Fruit fly (Drosophila melanogaster): ENCODE results near the gene Gbeta5.

The Gbeta5 gene

DNA sequence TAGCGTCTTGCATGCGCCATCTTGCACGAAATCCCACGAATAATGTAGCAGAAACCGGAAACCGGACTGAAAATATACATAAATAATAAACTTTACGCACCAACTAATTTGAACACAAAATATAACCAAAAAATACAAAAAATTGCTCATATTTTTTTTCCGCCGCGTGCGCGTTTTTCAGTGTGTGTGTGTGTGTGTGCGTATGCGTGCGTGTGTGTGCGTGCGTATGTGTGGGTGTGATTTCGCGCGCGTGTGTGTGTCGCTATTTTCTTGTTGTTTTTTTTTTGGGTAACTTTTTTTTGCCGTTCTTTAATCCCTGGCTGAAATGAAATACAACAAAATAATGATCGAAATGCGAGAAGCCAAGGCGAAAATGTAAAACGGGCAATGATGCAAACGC, 26.9 kb upstream of the Gbeta5 start:
- TF ChIP-seq Sox102F (GFP tag; optimal IDR thresholded peaks at IDR 0.05), result no peak
- TF ChIP-seq ss (GFP tag; optimal IDR thresholded peaks at IDR 0.05), result no peak
- no peak for TF ChIP-seq cyc (GFP tag; optimal IDR thresholded peaks at IDR 0.05)
- TF ChIP-seq Sox15 (GFP tag; optimal IDR thresholded peaks at IDR 0.05), result no peak
- TF ChIP-seq CG7368 (GFP tag; optimal IDR thresholded peaks at IDR 0.05), result no peak
- no peak for TF ChIP-seq salr (GFP tag; optimal IDR thresholded peaks at IDR 0.05)
- TF ChIP-seq svp (GFP tag), result no peak
- TF ChIP-seq CG8319 (GFP tag; optimal IDR thresholded peaks at IDR 0.05), result no peak
- TF ChIP-seq eg (GFP tag; IDR thresholded peaks at IDR 0.05), result no peak
- no peak for TF ChIP-seq CG34406 (GFP tag; optimal IDR thresholded peaks at IDR 0.05)
- no peak for TF ChIP-seq Eip75B (GFP tag; optimal IDR thresholded peaks at IDR 0.05)
- TF ChIP-seq lz (GFP tag; optimal IDR thresholded peaks at IDR 0.05), result no peak
- no peak for TF ChIP-seq CG6163 (GFP tag; IDR thresholded peaks at IDR 0.05)
- TF ChIP-seq CG6276 (GFP tag; optimal IDR thresholded peaks at IDR 0.05), result no peak
- no peak for TF ChIP-seq CG11902 (GFP tag; optimal IDR thresholded peaks at IDR 0.05)
- no peak for TF ChIP-seq Lpt (GFP tag; optimal IDR thresholded peaks at IDR 0.05)

DNA sequence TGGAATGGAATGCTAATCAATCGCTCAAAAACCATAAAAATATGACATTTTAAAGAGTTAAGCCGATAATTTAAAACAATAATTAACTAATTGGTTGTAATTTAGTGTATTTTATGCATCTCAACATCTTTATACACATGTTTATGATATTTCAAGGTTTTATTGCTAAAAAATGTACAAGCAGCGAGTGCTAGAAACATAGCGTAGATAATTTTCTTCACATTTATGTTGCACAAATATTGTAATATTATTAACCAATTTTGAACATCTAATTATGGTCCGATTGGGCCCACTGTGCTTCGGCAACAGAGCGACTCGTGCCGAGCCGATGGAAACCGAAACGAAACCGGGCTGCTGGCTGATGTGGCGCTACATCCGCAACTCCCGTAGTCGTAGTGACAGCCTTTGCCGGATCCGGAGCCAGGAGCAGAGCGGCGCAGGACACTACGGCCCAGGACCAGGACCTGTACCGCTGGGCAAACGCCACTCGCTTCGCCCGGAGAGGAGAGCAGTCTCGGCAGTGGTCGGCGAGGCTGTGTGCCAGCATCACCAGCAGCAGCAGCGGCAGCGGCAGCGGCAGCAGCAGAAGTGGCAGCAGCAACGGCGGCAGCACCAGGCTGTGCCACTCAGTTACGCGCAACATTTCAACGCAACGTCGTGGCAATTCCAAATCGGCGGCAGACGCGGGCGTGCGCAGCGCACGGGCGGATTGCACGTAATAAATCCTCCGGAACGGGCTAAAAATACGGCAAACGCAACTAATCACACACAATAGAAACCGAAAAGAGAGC, 26.3 kb upstream of the Gbeta5 start, which contains the start of gene sdt:
sdt (plus strand) TSS at position 385 of the 791 bp plus-strand sequence.
- TF ChIP-seq CG32006 (GFP tag; optimal IDR thresholded peaks at IDR 0.05) (peak; percentile 42), ss (GFP tag; optimal IDR thresholded peaks at IDR 0.05) (peak in 1 of 2 experiments; percentile 48), net (GFP tag; optimal IDR thresholded peaks at IDR 0.05) (peak; percentile 11), CG6163 (GFP tag; IDR thresholded peaks at IDR 0.05) (no peak), svp (GFP tag) (peak; percentile 70), CG16779 (tag; optimal IDR thresholded peaks at IDR 0.05) (no peak), dsx (GFP tag; optimal IDR thresholded peaks at IDR 0.05; ENCODE audit: poor library complexity, severe bottlenecking) (peak; percentile 10), Eip78C (GFP tag) (peak; percentile 75)

DNA sequence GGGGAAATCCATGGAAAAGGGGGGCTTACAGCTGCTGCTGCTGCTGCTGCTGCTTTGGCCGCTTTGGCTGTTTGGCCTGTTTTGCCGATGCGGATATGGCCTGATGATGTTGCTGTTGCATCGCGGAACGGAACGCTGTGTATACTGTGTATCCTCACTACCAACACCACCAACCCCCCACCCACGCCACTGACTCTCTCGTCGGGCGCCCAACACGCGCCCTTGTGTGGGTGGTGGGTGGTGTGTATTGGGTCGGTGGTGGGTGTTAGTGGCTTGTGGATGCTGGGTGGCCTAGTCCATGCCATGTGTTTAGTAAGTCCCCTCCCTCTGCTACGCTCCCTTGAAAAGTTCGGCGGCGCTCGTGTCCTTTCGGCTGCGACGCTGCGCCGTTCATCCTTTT, 25.7 kb upstream of the Gbeta5 start:
- TF ChIP-seq fd85E (GFP tag; optimal IDR thresholded peaks at IDR 0.05), result no peak
- no peak for TF ChIP-seq Sox14 (GFP tag; optimal IDR thresholded peaks at IDR 0.05)
- TF ChIP-seq Sox15 (GFP tag; optimal IDR thresholded peaks at IDR 0.05), result no peak
- TF ChIP-seq Hr39 (GFP tag; optimal IDR thresholded peaks at IDR 0.05), result no peak
- no peak for TF ChIP-seq CG1621 (tag; optimal IDR thresholded peaks at IDR 0.05)
- TF ChIP-seq CG7368 (GFP tag; optimal IDR thresholded peaks at IDR 0.05), result peak; percentile 65
- TF ChIP-seq Ets21C (GFP tag; optimal IDR thresholded peaks at IDR 0.05), result no peak

DNA sequence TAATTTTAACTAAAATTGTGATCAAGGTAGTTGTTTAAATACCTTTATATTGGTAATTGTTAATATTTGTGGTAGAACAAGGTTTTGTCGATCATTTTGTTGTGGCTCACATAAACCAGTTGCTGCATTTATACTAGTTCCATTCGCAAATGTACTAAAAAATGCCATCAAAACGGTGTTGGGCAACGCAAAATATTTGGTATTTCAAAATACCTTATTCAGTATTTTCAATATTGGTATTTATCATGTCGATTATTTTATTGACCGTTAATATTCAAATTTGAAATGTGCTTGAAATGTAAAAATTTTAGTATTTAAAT, 24.9 kb upstream of the Gbeta5 start, which contains the start of gene slpr:
slpr (minus strand) TSS at position 156 of the 320 bp plus-strand sequence.
- TF ChIP-seq CG10631 (GFP tag; optimal IDR thresholded peaks at IDR 0.05) (no peak), CG6792 (GFP tag; optimal IDR thresholded peaks at IDR 0.05) (no peak), Hr4 (GFP tag; optimal IDR thresholded peaks at IDR 0.05) (no peak), Eip93F (GFP tag; optimal IDR thresholded peaks at IDR 0.05) (no peak), svp (GFP tag) (peak; percentile 60)

DNA sequence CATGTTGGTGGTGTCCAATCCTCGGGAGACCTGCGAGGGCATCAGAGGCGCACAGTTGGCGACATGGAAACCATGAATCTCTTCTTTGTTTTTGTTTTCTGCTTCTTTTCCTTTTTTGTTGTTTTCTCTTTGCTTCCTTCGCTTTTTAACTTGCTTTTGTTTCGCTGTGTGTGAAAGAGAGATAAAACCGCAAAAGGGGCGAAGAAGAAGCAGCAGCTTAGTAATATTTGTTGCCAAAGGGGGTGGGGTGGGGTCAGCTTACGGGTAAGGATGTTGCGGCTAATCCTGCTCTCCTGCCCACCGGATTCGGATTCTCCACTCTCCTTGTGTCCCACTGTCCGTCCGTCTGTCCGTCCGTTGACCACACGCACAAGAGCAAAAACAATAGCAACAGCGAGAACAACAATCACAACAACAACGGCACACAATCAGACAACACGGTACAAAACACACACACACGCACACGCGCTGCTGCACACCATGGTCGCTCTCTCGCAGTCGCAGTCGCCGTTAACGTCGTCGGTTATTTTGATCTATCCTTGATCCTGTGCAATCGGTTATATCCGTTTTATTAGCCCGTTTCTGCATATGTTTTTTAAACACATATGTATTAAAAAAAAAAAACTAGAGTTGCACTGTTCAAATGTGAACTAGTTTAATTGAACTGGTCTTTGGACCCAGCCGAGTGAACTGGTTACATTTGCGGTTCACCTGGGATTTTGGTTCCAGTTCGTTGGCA, 24.4 kb upstream of the Gbeta5 start:
- TF ChIP-seq Sox15 (GFP tag; optimal IDR thresholded peaks at IDR 0.05) (no peak), Gug (GFP tag; IDR thresholded peaks at IDR 0.05) (no peak), CG3032 (tag; optimal IDR thresholded peaks at IDR 0.05) (peak; percentile 54), Met (GFP tag; optimal IDR thresholded peaks at IDR 0.05) (no peak), CG15336 (GFP tag; IDR thresholded peaks at IDR 0.05) (0 out of 2 replicates have a peak, but pooled peaks have one; percentile 19), CG8632 (GFP tag; optimal IDR thresholded peaks at IDR 0.05) (no peak), spab (GFP tag; optimal IDR thresholded peaks at IDR 0.05) (peak; percentile 33), Sox14 (GFP tag; optimal IDR thresholded peaks at IDR 0.05) (peak; percentile 16), CG32006 (GFP tag; optimal IDR thresholded peaks at IDR 0.05) (peak; percentile 8), CG6163 (GFP tag; IDR thresholded peaks at IDR 0.05) (peak; percentile 26; the same call in 1 of the 3 replicates), svp (GFP tag) (no peak), CG16779 (tag; optimal IDR thresholded peaks at IDR 0.05) (no peak), CG1621 (tag; optimal IDR thresholded peaks at IDR 0.05) (peak; percentile 66), CG7368 (GFP tag; optimal IDR thresholded peaks at IDR 0.05) (no peak), CG34406 (GFP tag; optimal IDR thresholded peaks at IDR 0.05) (no peak), CG9139 (GFP tag; optimal IDR thresholded peaks at IDR 0.05) (peak; percentile 38), Blimp-1 (GFP tag; optimal IDR thresholded peaks at IDR 0.05) (no peak), Hr39 (GFP tag; optimal IDR thresholded peaks at IDR 0.05) (no peak), net (GFP tag; optimal IDR thresholded peaks at IDR 0.05) (no peak), CG8119 (GFP tag; IDR thresholded peaks at IDR 0.05) (peak; percentile 46; the same call in 1 of the 3 replicates), CG6276 (GFP tag; optimal IDR thresholded peaks at IDR 0.05) (peak; percentile 38), acj6 (GFP tag; optimal IDR thresholded peaks at IDR 0.05) (no peak)
